Worm (Caenorhabditis elegans) whole organism, early embryonic: ENCODE results near the gene W03B1.3.

ENCODE experiments used
- B0310.2 ChIP-seq: sonication (generic microtip); optimal IDR thresholded peaks from 2 replicates; lab custom pipeline; 2016; ENCODE audit warnings: mild to moderate bottlenecking, missing genetic modification characterization, missing compliant biosample characterization
- F13C5.2 ChIP-seq: sonication (generic microtip); optimal IDR thresholded peaks from 2 replicates; lab custom pipeline; 2017; ENCODE audit warnings: mild to moderate bottlenecking, missing genetic modification characterization, inconsistent platforms, missing compliant biosample characterization
- aly-1 ChIP-seq: sonication (generic microtip); optimal IDR thresholded peaks from 2 replicates; lab custom pipeline; 2016; ENCODE audit warnings: missing genetic modification characterization, missing compliant biosample characterization
- ama-1 ChIP-seq: fragments of 150-350 bp; optimal IDR thresholded peaks from 2 replicates; lab custom pipeline; 2014
- ceh-13 ChIP-seq: fragments of 200-800 bp; sonication (Bioruptor generic); optimal IDR thresholded peaks from 2 replicates; lab custom pipeline; 2018; ENCODE audit warnings: mild to moderate bottlenecking, missing genetic modification characterization, missing compliant biosample characterization
- ceh-36 ChIP-seq: sonication (generic microtip); optimal IDR thresholded peaks from 2 replicates; lab custom pipeline; 2016; ENCODE audit warnings: missing genetic modification characterization, inconsistent platforms, missing compliant biosample characterization
- ets-7 ChIP-seq: sonication (generic microtip); optimal IDR thresholded peaks from 2 replicates; lab custom pipeline; 2016; ENCODE audit warnings: missing genotype, missing genetic modification characterization, missing compliant biosample characterization
- flt-1 ChIP-seq: fragments of 200-800 bp; sonication (Bioruptor generic); IDR thresholded peaks from 2 replicates; pipeline ENCODE4 v1.3.6; 2022; ENCODE audit warnings: missing genetic modification characterization, missing compliant biosample characterization
- hmbx-1 ChIP-seq: sonication (generic microtip); optimal IDR thresholded peaks from 2 replicates; lab custom pipeline; 2016; ENCODE audit warnings: mild to moderate bottlenecking, missing genetic modification characterization, missing compliant biosample characterization
- hmg-4 ChIP-seq: fragments of 200-800 bp; sonication (Bioruptor generic); optimal IDR thresholded peaks from 2 replicates; lab custom pipeline; 2018; ENCODE audit warnings: mild to moderate bottlenecking, missing genetic modification characterization, missing compliant biosample characterization
- hnd-1 ChIP-seq: sonication (generic microtip); optimal IDR thresholded peaks from 2 replicates; lab custom pipeline; 2016; ENCODE audit warnings: missing genetic modification characterization, missing compliant biosample characterization
- pes-1 ChIP-seq: fragments of 200-800 bp; sonication (Bioruptor generic); IDR thresholded peaks from 2 replicates; pipeline ENCODE4 v1.3.6; 2022; ENCODE audit warnings: missing genetic modification reagents, missing genetic modification characterization, missing compliant biosample characterization
- scrt-1 ChIP-seq: fragments of 200-800 bp; sonication (Bioruptor generic); IDR thresholded peaks from 2 replicates; pipeline ENCODE4 v1.3.6; 2022; ENCODE audit warnings: missing genetic modification characterization, missing compliant biosample characterization
- sea-1 ChIP-seq: fragments of 200-800 bp; sonication (Bioruptor generic); conservative IDR thresholded peaks from 2 replicates; pipeline ENCODE4 v1.3.6; 2022; ENCODE audit warnings: missing genetic modification characterization, missing compliant biosample characterization
- tbx-11 ChIP-seq: fragments of 200-800 bp; sonication (Bioruptor generic); IDR thresholded peaks from 2 replicates; pipeline ENCODE4 v1.3.6; 2022; ENCODE audit warnings: missing genetic modification characterization, missing compliant biosample characterization
- tbx-37 ChIP-seq: fragments of 200-800 bp; sonication (Bioruptor generic); conservative IDR thresholded peaks from 2 replicates; pipeline ENCODE4 v1.3.6; 2022; ENCODE audit warnings: missing genetic modification reagents, missing genetic modification characterization, missing compliant biosample characterization
- tra-4 ChIP-seq: sonication (generic microtip); optimal IDR thresholded peaks from 2 replicates; lab custom pipeline; 2017; ENCODE audit warnings: missing genetic modification characterization, missing compliant biosample characterization

The W03B1.3 gene

DNA sequence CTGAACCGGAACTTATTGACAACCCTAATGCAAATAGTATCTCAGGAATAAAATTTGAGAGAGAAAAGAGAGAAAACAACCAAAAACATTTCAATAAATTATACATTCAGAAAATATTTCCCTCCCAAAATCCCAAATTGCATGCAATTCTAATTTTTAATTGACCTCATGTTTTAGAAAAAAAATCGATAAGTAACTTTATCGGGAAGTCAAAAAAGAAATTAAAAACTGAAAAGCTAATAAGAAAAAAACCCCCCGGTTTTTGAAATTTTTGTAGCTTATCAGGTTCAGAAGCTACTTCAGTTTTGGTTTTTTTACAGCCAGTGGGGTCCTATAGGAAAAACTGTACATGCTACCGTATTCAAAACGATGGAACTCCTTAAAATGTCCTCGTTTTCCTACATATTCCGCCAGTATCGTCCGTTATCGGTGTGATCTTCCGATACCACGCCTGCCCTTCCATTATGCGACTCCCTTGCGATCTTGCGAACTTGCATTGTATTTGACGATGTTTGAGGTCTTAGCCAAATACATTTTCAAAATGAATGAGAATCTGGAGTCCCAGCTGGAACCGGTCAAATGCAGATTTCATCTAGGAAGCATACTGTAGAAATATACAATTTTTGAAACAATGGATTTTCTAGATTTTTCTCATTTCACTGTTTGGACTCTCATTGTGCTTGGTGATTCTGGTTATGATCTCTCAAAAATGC is at the start of gene W03B1.3, which contains the start of gene oac-51:
TSS of gene W03B1.3 (minus strand) at position 101 of the 713 bp plus-strand sequence.
TSS of gene oac-51 (plus strand) at position 663 of the 713 bp plus-strand sequence.
- TF ChIP-seq scrt-1: no peak
- no peak for TF ChIP-seq sea-1 (GFP tag; lab: Robert Waterston, UW)
- no peak for TF ChIP-seq B0310.2 (tag; lab: Kevin White, UChicago)
- TF ChIP-seq tra-4 (tag; lab: Kevin White, UChicago): no peak
- no peak for TF ChIP-seq flt-1 (GFP tag; lab: Robert Waterston, UW)
- no peak for TF ChIP-seq ceh-13 (GFP tag; lab: Kevin White, UChicago)
- TF ChIP-seq tbx-37 (GFP tag; lab: Robert Waterston, UW): no peak

DNA sequence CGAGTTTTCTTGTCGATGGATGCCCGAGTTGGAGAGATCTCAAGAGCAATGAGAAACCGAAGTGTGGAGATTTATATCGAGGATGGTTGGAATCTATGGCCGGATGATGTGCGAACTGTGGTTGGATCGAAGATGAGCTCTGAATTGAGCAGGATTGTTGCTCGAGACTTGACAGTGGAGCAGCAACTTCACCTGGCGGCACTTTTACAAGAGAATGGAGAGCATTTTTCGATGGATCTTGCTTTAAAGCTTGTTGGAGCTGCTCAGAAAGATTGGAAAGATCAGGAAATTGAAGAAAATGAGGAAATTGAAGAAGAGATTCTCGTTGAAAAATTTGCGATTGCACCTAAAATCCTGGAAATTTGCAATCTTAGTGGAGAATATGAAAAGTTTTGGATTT is 33.1 kb upstream of the W03B1.3 start:
- TF ChIP-seq ceh-36 (tag; lab: Kevin White, UChicago): no peak
- TF ChIP-seq hmg-4 (GFP tag; lab: Kevin White, UChicago): no peak
- no peak for TF ChIP-seq sea-1 (GFP tag; lab: Robert Waterston, UW)
- no peak for TF ChIP-seq B0310.2 (tag; lab: Kevin White, UChicago)
- no peak for TF ChIP-seq scrt-1
- TF ChIP-seq tbx-37 (GFP tag; lab: Robert Waterston, UW): no peak
- no peak for TF ChIP-seq F13C5.2 (tag; lab: Kevin White, UChicago)
- no peak for TF ChIP-seq hmbx-1 (tag; lab: Kevin White, UChicago)
- no peak for TF ChIP-seq hnd-1 (tag; lab: Kevin White, UChicago)
- no peak for TF ChIP-seq aly-1

DNA sequence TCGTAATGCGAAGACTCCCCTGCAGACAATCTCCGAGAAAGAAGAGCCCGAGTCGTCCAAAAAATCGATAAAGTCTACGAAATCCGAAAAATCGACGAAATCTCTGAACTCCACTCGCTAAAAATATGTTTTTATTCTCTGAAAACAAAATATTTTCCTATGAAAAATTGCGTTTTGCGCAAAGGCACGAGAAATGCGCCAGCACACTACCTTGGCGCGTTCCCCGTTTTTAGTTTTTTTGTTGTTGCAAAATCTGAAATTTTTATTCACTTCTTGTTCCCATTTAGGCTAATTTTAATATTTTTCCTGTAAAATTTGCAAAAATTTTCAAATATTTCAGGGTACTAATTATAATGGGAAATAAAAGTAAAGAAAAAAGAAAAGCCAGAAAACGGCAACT is 24.5 kb upstream of the W03B1.3 start, which contains the start of gene F55F10.1:
TSS of gene F55F10.1 (plus strand) at position 341 of the 400 bp plus-strand sequence.
- no peak for TF ChIP-seq flt-1 (GFP tag; lab: Robert Waterston, UW)
- no peak for TF ChIP-seq pes-1
- no peak for TF ChIP-seq hmbx-1 (tag; lab: Kevin White, UChicago)
- no peak for TF ChIP-seq ama-1
- no peak for TF ChIP-seq hmg-4 (GFP tag; lab: Kevin White, UChicago)
- TF ChIP-seq ceh-13 (GFP tag; lab: Kevin White, UChicago): no peak
- no peak for TF ChIP-seq F13C5.2 (tag; lab: Kevin White, UChicago)
- no peak for TF ChIP-seq ceh-36 (tag; lab: Kevin White, UChicago)
- no peak for TF ChIP-seq hnd-1 (tag; lab: Kevin White, UChicago)
- TF ChIP-seq tbx-11 (GFP tag; lab: Robert Waterston, UW): no peak
- TF ChIP-seq ets-7 (tag; lab: Kevin White, UChicago): no peak
- no peak for TF ChIP-seq B0310.2 (tag; lab: Kevin White, UChicago)
- no peak for TF ChIP-seq scrt-1
- no peak for TF ChIP-seq tbx-37 (GFP tag; lab: Robert Waterston, UW)
- no peak for TF ChIP-seq sea-1 (GFP tag; lab: Robert Waterston, UW)
- no peak for TF ChIP-seq tra-4 (tag; lab: Kevin White, UChicago)

DNA sequence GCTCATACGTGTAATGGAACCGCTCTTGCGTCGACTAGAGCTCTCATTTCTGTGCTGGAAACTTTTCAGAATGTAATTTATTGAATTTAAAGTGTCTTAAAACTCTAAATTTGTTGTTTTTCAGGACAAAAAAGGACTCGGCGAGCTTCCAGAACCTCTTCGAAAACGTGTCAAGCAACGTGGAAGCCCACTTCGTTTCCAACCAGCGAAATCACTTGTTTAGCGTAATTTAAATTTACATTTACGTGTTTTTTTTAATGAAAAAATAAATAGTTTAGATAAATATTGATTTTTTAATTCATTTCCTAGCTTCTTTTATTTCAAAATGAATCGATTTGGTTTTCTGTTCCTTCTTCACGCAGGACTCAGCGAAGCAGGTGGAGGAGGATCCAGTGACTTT is 23.6 kb upstream of the W03B1.3 start, which contains the start of gene F55F10.3:
TSS of gene F55F10.3 (plus strand) at position 301 of the 400 bp plus-strand sequence.
- TF ChIP-seq pes-1 (no peak), sea-1 (GFP tag; lab: Robert Waterston, UW) (no peak), hmbx-1 (tag; lab: Kevin White, UChicago) (no peak), scrt-1 (no peak), aly-1 (no peak), ets-7 (tag; lab: Kevin White, UChicago) (no peak), hnd-1 (tag; lab: Kevin White, UChicago) (no peak), tbx-37 (GFP tag; lab: Robert Waterston, UW) (no peak), B0310.2 (tag; lab: Kevin White, UChicago) (no peak), tbx-11 (GFP tag; lab: Robert Waterston, UW) (no peak), hmg-4 (GFP tag; lab: Kevin White, UChicago) (no peak), ama-1 (no peak), flt-1 (GFP tag; lab: Robert Waterston, UW) (no peak), F13C5.2 (tag; lab: Kevin White, UChicago) (no peak), ceh-36 (tag; lab: Kevin White, UChicago) (no peak), tra-4 (tag; lab: Kevin White, UChicago) (no peak)

DNA sequence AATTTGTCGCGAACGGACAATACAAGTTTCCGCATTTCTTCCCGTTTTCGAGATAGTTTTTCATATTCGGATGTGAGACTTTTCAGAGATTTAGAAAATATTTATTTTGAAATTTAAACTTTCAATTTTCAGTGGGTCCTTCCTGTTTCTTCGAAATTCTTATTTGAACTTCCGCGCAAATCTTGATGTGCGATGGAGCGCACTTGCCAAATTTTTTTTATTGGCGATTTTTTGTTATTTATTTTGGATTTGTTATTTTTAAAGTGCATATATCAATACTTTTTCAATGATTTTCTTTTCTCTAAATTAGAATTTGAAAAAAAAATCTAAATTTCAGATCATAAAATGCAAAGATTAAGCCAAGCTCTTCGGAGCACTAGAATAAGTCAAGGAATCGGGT is 21.3 kb upstream of the W03B1.3 start, which contains the start of gene sars-2:
TSS of gene sars-2 (plus strand) at position 341 of the 400 bp plus-strand sequence.
- no peak for TF ChIP-seq tra-4 (tag; lab: Kevin White, UChicago)
- no peak for TF ChIP-seq ceh-36 (tag; lab: Kevin White, UChicago)
- TF ChIP-seq hmbx-1 (tag; lab: Kevin White, UChicago): no peak
- TF ChIP-seq ama-1: no peak
- TF ChIP-seq tbx-11 (GFP tag; lab: Robert Waterston, UW): no peak
- no peak for TF ChIP-seq tbx-37 (GFP tag; lab: Robert Waterston, UW)
- TF ChIP-seq F13C5.2 (tag; lab: Kevin White, UChicago): no peak
- TF ChIP-seq ets-7 (tag; lab: Kevin White, UChicago): no peak
- TF ChIP-seq B0310.2 (tag; lab: Kevin White, UChicago): no peak
- TF ChIP-seq aly-1: no peak
- TF ChIP-seq flt-1 (GFP tag; lab: Robert Waterston, UW): no peak
- TF ChIP-seq hnd-1 (tag; lab: Kevin White, UChicago): no peak
- TF ChIP-seq pes-1: no peak
- TF ChIP-seq sea-1 (GFP tag; lab: Robert Waterston, UW): no peak
- TF ChIP-seq ceh-13 (GFP tag; lab: Kevin White, UChicago): no peak
- TF ChIP-seq scrt-1: no peak

DNA sequence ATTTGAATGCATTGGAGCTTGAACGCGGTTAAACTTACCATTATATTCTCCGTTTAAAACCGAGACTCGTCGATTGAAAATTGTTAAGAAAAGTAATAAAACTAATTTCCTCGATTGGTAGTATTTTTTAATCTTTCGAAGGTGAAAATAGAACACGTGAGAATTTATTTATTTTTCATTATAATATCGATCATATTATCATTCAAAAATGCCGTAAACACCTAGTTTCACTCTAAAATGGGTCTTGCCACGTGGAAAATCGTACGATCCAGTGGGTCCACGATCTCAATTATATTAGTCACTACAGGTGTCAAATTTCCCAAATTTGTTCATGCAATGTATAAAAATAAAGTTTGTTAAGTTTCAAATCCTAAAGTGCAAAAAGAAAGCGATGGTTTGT is 20.8 kb upstream of the W03B1.3 start, which contains the start of gene W03B1.9:
TSS of gene W03B1.9 (minus strand) at position 101 of the 400 bp plus-strand sequence.
- no peak for TF ChIP-seq ama-1
- no peak for TF ChIP-seq F13C5.2 (tag; lab: Kevin White, UChicago)
- no peak for TF ChIP-seq B0310.2 (tag; lab: Kevin White, UChicago)
- TF ChIP-seq sea-1 (GFP tag; lab: Robert Waterston, UW): no peak
- no peak for TF ChIP-seq hmbx-1 (tag; lab: Kevin White, UChicago)
- no peak for TF ChIP-seq scrt-1
- no peak for TF ChIP-seq tbx-11 (GFP tag; lab: Robert Waterston, UW)
- TF ChIP-seq tbx-37 (GFP tag; lab: Robert Waterston, UW): no peak
- no peak for TF ChIP-seq flt-1 (GFP tag; lab: Robert Waterston, UW)
- TF ChIP-seq aly-1: no peak
- no peak for TF ChIP-seq tra-4 (tag; lab: Kevin White, UChicago)
- TF ChIP-seq hnd-1 (tag; lab: Kevin White, UChicago): no peak
- no peak for TF ChIP-seq ceh-13 (GFP tag; lab: Kevin White, UChicago)
- TF ChIP-seq pes-1: no peak
- TF ChIP-seq ets-7 (tag; lab: Kevin White, UChicago): no peak
- no peak for TF ChIP-seq hmg-4 (GFP tag; lab: Kevin White, UChicago)
- no peak for TF ChIP-seq ceh-36 (tag; lab: Kevin White, UChicago)
